Fruit fly (Drosophila melanogaster) ovary, adult (tissue): Measurements from ENCODE around the gene CG43060.

Experiments used
- CG17801 ChIP-seq: fragments of 200-800 bp; optimal IDR thresholded peaks from 2 replicates; lab custom pipeline; 2019; ENCODE audit warnings: missing biosample characterization, mild to moderate bottlenecking, missing genetic modification characterization, moderate library complexity; ENCODE audit not compliant: partially characterized antibody

The CG43060 gene

DNA sequence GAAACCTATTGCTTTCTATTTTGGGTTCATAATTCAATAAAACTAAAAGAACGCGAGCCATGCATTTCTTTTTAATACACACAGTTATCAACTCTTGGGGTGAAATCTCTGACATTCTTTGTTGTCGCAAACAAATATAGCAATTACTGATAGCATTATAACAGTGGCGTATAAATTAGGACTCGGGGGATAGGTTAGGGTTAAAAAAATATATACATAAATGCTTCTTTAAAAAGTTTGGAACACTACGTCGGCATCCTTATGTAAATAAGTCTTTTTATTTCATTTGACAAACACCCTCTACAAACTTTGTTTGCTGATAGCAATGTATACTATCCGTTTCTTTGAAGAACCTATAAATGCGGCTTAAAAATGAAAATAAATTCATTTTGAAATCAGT, at the start of gene CG43060:
TSS of gene CG43060 (plus strand) at position 382 of the 400 bp plus-strand sequence.
- TF ChIP-seq CG17801 (GFP tag; lab: Kevin White, UChicago), result no peak

DNA sequence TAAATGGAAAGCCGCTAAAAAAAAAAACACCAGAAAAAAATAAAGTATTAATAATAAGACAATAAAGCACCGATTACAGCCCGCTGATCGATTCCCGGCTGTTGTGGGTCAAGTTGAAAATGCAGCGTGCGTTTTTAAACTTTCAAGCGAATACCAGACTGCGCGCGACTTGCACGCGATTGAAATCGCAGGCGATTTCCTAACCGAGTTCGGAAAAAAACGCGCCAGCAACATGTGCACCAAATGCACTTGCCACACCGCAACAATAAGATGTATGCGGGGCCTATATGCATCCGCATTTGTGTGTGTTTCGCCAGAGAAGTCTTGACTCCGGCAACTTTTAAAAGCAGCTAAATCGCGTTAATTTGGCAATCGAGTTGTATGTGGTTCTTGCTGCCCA, 49.6 kb upstream of the CG43060 start:
- TF ChIP-seq CG17801 (GFP tag; lab: Kevin White, UChicago), result no peak

DNA sequence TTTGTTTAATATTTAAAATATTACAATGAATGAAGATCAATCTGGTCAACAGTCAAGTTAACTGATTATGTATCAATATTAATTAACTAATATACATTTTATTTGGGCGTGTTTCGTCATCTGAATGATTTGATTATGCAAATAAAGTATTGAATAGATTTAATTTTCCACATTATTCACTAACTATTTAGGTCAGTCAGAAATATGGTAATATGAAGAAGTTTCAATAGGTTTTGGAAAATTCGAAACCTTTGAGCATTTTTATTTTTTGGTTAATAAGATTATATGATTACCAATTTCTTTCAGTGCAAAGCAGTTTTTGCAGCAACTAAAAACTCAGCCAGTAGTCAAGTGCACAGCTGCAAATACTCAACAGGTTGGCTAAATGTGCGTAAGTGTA, 48.9 kb upstream of the CG43060 start:
- no peak for TF ChIP-seq CG17801 (GFP tag; lab: Kevin White, UChicago)

DNA sequence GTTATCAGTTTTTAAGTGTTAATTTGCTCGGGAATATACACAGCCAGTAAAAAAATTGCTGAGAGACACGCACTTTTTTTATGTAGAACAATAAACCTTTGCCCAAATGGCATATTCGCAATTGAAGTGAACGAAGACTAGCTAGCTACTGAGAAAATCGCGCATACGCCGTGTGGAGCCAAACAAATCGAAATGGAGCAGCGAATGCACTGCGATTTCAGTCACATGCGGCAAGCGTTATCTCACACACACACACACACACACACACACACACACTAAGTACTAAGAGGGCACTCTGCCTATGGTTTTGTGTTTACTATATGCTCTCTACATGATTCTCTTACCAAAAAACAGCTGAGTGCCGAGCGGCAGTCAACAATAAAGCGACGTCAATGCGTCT, 47.5 kb upstream of the CG43060 start:
- TF ChIP-seq CG17801 (GFP tag; lab: Kevin White, UChicago), result no peak

DNA sequence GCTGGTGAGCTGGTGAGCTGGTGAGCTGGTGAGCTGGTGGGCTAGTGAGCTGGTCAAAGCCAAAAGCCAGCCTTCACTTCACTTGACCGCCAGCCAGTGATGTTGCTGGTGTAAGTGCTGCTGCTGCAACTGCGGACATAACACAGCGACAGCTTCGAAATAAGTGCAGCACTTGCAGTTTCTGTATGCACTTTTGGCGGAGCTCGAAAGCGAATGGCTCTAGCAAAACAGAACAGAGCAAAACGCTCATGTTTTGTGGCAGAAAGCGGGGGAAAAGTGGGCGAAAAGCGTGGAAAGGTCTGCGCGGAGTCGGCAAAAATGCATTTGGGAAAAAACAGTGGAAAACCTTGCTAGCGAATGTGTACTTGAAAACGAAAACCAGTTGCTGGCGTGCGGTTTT, 46.4 kb upstream of the CG43060 start:
- TF ChIP-seq CG17801 (GFP tag; lab: Kevin White, UChicago), result no peak

DNA sequence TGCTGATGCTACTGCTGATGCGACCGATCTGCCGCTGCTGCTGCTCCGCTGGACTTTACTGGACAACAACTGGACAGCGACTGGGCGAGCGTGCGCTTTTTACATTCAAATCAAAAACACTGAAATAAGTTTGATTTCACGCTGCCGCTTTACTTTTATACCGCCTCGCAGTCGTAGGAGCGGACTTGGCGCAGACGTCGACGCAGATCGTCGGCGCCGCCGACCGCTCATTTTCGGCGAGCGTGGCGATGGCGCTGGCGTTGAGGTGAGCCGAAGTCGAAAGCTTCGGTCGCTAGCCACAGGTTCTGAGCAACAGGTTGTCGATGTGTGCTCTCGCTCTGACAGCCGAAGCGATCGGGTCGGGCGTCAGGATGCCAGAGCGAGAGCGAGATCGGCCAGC, 45.3 kb upstream of the CG43060 start, which contains the start of gene Elovl7:
TSS of gene Elovl7 (minus strand) at position 131 of the 400 bp plus-strand sequence.
- no peak for TF ChIP-seq CG17801 (GFP tag; lab: Kevin White, UChicago)

DNA sequence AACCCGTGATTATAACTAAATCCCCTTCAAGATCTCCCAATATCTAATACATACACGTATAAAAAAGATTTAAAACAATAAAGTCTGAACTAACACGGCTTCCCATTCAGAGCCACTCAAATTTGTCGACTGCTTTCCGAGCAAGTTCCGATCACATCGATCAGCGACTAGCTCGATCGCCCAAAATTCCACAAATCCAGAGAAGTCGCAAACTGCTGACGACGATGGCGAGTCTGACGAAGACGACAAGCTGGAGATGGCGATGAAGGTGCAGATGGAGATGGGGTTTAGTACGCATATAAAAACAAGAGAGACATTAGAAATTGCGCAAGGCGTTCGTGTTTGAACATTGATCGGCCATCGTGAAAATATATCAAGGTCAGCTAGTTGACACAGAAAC, 42.2 kb upstream of the CG43060 start:
- no peak for TF ChIP-seq CG17801 (GFP tag; lab: Kevin White, UChicago)

DNA sequence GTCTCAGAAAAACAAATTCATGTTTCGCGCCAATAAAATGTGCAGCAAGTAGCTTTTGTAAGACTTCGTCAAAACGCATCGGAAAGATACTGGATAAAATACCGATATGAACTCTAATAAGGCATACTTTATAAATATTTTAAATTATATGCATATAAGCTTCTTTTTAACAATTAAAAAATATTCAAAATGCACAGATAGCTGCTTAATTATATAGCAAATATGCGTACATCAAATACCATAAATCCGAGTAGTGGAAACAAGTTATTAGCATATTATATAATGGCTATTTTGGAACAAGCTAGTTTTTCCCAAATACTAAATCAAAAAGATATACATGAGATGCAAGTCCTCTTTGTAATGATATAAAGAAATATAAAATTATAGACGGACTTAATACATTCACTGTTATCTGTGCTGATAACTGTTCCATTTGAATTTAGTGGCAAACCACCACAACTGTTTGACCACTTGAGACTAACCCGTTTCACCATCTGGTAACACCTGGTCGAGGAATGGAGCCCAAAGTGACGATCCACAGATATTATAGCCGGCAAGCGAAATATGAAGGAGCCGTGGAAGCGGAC, 41.4 kb upstream of the CG43060 start, which contains the start of gene PIG-H:
TSS of gene PIG-H (plus strand) at position 303 of the 587 bp plus-strand sequence.
- no peak for TF ChIP-seq CG17801 (GFP tag; lab: Kevin White, UChicago)

DNA sequence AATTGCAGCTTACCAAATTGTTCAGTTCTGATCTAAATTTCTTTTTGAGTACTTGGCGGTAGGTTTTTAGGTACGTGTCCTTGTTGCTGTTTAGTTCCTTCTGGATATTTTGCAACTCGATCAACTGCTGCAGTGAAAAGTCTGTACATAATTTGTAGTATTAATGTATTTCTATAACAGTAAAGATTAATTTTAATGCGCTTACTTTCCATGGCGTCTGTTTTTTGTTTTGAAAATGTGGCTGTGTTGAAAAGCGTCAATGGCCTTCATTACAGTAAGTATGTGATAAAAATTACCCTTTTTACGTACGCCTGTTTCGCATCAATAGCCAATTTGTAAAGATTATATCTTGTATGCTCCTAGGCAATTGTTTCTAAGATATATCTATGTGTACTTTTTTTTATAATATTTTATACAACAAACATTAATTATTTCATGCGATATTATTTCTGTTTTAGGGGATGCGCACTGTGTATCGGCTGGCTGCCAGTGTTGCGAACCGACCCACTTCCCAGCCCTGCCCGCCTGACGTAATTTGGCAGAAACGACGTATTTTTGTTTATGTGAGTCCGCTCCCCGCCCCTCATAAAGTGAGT, 39.9 kb upstream of the CG43060 start, which contains the start of the genes Kmn2 and CG2698:
TSS of gene Kmn2 (minus strand) at position 236 of the 596 bp plus-strand sequence.
TSS of gene CG2698 (plus strand) at position 489 of the 596 bp plus-strand sequence.
- peak; percentile 90 for TF ChIP-seq CG17801 (GFP tag; lab: Kevin White, UChicago)

DNA sequence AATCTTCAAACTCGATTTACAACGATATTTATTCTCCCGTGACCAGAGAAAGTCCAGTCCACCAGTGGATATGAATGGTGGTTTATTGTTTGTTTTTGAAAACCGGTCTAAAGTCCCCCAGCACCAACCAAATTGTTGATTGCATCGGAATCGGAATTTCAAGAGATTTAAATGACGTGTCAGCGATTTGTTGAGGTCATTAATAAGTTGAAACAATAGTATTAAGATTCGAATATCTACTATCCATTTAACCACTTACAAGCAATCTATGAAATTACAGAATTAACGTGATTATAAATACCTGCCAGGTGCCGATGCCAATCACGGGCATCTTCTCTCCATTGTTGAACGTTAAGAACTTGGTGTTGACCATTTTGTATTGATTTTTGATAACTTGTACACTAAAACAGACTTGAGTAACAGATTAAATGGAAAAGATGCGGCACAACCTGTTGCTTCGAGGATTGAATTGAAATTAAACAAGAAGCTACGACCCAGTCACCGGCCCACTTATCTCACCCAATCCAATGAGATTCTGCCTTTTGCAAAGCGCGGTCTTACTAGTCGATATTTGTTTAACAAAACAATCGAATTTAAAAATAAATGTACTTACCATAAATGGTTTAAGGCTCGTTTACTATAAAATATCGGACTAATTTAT, 33.3 kb upstream of the CG43060 start, which contains the start of gene CG2767:
TSS of gene CG2767 (minus strand) at position 516 of the 661 bp plus-strand sequence.
- no peak for TF ChIP-seq CG17801 (GFP tag; lab: Kevin White, UChicago)

DNA sequence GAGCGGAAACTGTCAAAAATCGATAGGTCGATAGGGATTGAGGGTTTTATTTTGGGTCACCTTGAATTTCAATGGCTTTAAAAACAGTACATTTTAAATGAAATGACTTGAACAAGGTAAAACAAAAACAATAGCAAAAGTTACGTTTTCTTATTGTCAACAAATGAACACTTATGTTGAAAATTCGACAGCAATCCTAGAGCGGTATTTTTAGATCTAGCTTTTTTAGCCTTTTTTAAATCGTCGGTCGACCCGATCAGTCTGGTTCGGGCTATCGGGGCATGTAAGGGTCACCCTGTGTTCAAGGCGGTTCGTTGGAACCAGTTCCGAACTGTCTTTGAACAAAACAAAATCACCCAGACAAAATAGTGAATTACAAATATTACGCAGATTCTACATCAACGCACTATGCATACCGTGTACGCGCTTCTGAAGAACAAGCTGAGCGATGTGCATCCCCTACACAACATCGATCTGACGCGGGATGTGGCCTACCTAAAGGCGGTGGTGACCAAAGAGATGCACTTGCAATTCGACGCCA, 31.9 kb upstream of the CG43060 start, which contains the start of the genes CG11052 and CG3223:
TSS of gene CG11052 (minus strand) at position 218 of the 541 bp plus-strand sequence.
TSS of gene CG3223 (plus strand) at position 321 of the 541 bp plus-strand sequence.
- TF ChIP-seq CG17801 (GFP tag; lab: Kevin White, UChicago), result peak; percentile 26

DNA sequence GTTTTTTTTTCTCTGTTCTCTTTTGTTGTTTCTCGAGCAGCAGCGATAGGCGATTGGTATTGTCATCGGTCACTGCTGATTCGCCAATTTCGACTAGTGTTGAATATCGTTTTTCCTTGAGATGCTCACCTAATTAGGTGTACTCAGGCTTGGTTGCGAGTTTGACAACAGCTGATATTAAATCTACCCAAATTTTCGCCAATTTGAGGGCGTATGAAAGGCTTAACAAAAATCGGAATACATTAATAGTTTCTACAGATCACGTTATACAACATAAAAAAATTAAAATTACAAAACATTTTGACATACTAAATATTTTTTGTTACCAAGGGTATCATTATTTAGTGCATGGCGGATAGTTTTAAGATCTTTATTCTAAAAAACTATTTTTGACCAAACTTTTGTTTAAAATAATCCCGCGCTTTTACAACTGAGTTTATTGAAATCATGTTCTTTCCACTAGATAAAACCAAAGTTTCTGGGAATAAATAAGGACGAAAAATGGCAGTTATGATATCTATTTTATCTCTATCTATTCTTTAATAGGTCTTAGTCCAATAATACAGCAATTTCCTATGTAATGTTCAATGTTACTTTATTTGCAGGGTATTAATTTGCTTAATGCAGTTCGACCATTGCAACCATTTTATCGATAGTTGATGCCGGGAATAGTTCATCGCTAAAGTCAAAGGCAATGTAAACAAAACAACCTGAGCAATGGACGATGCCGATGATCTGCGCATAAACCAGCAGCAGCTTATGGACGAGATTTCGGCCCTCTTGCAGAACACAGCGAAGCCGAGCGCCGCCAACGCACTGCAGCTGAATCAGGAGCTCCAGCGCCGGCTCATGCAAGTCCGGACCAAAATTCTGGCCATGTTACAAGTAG, 27.7 kb upstream of the CG43060 start, which contains the start of the genes CG10435 and Pbp95:
TSS of gene CG10435 (minus strand) at position 81 of the 889 bp plus-strand sequence.
TSS of gene Pbp95 (plus strand) at position 671 of the 889 bp plus-strand sequence.
- TF ChIP-seq CG17801 (GFP tag; lab: Kevin White, UChicago), result peak; percentile 66

DNA sequence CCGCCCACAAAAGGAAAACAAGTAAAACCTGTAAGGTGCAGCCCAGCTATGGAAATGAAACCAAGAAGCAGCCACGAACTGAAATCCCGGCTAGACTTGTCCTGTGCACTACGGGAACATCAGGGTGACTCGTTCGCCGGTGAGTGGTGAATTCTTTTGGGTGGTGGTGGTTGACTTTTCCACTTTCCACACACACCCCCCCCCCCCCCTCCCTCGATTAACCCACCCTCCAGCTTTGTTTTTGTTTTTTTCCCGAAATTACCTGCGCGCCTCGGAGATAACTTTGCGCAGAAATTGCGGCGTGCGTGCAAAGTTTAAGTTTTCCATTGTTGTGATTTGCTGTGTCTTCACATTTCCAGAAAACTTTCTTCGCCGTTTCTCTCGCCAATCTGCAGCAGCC, 14.5 kb upstream of the CG43060 start:
- TF ChIP-seq CG17801 (GFP tag; lab: Kevin White, UChicago), result no peak

DNA sequence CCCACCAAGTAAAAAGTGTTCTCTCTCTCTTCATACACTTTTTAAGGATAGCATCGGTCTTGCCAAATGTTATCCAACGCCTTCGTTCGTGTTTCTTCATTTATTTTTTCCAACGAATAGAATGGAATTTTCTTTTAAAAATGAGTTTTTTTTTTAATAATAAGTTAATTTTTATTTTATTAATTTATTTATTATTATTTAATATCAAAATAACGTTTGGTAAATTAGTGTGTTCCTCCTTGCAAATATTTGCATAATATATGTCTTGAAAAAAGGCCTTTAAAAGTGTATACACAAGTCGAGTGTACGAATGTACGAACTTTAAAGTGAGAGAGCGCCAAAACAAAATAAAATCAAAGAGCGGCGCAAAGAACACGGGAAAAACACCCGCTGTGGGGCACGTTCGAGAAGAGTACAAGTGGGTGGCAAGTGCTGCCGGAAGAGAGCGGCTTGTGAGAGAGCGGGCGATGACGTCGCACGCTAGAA, 13.8 kb upstream of the CG43060 start:
- peak; percentile 16 for TF ChIP-seq CG17801 (GFP tag; lab: Kevin White, UChicago)
